Fruit fly (Drosophila melanogaster) whole organism, pupa: ENCODE data around the gene Zn72D.

ENCODE experiments used
- CG10348 ChIP-seq: fragments of 200-800 bp; sonication (Bioruptor generic); IDR thresholded peaks from 2 replicates; pipeline ENCODE4 v1.3.6; 2022; ENCODE audit warnings: missing biosample characterization, missing genetic modification characterization
- CG17806 ChIP-seq: fragments of 200-800 bp; sonication (Bioruptor generic); optimal IDR thresholded peaks from 2 replicates; lab custom pipeline; 2018; ENCODE audit warnings: missing biosample characterization, mild to moderate bottlenecking, missing genetic modification characterization, moderate library complexity
- CG34367 ChIP-seq: fragments of 200-800 bp; sonication (Bioruptor generic); optimal IDR thresholded peaks from 2 replicates; lab custom pipeline; 2018; ENCODE audit warnings: missing biosample characterization, mild to moderate bottlenecking, missing genetic modification characterization
- CG4496 ChIP-seq: fragments of 200-800 bp; sonication (Bioruptor generic); IDR thresholded peaks from 3 replicates; pipeline ENCODE4 v1.3.6; 2022; ENCODE audit warnings: missing biosample characterization, missing genetic modification characterization
- CG8159 ChIP-seq: fragments of 200-800 bp; sonication (Bioruptor generic); optimal IDR thresholded peaks from 3 replicates; lab custom pipeline; 2018; ENCODE audit warnings: missing biosample characterization, mild to moderate bottlenecking, missing genetic modification characterization, moderate library complexity
- CG8301 ChIP-seq: fragments of 200-800 bp; sonication (Bioruptor generic); optimal IDR thresholded peaks from 2 replicates; lab custom pipeline; 2018; ENCODE audit warnings: missing biosample characterization, mild to moderate bottlenecking, missing genetic modification characterization
- D1 ChIP-seq: fragments of 200-800 bp; sonication (Bioruptor generic); optimal IDR thresholded peaks from 2 replicates; lab custom pipeline; 2018; ENCODE audit warnings: missing biosample characterization, mild to moderate bottlenecking, missing genetic modification characterization, moderate library complexity
- EcR ChIP-seq: fragments of 200-800 bp; sonication (Bioruptor generic); optimal IDR thresholded peaks from 3 replicates; lab custom pipeline; 2019; ENCODE audit warnings: missing biosample characterization, missing genetic modification characterization, mild to moderate bottlenecking, moderate library complexity, missing genetic modification reagents
- Pif1A ChIP-seq: fragments of 200-800 bp; sonication (Bioruptor generic); optimal IDR thresholded peaks from 3 replicates; lab custom pipeline; 2016; ENCODE audit warnings: missing biosample characterization, missing genetic modification characterization
- Snoo ChIP-seq: fragments of 200-800 bp; sonication (Bioruptor generic); optimal IDR thresholded peaks from 3 replicates; lab custom pipeline; 2017; ENCODE audit warnings: missing biosample characterization, mild to moderate bottlenecking, missing genetic modification characterization, inconsistent platforms
- fd96Ca ChIP-seq: fragments of 200-800 bp; sonication (Bioruptor generic); IDR thresholded peaks from 3 replicates; pipeline ENCODE4 v1.3.6; 2022; ENCODE audit warnings: missing biosample characterization, missing genetic modification characterization

DNA sequence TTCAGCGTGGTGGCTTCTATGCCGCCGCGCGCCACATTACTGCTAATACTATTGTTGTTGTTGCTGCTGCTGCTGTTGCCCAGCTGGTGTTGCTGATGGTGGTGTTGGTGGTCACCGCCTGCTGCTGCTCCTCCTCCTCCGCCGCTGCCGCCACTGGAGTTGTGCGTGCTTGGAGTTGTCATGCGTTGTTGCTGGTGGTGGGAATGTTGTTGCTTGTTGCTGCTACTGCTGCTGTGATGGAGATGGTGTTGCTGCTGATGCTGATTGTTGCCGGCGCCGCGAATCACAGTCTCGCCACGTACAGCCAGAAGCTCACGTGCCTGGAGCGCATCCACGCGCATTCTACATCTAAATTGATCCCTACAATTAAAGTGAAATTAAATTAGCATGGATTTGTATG is 29.1 kb upstream of the Zn72D start:
- no peak for TF ChIP-seq CG4496 (GFP tag; lab: Robert Waterston, UW)
- no peak for TF ChIP-seq Snoo (tag; lab: Kevin White, UChicago)
- no peak for TF ChIP-seq Pif1A (GFP tag; lab: Kevin White, UChicago)
- TF ChIP-seq D1 = no peak
- TF ChIP-seq CG17806 (tag; lab: Kevin White, UChicago) = no peak
- no peak for TF ChIP-seq EcR (GFP tag; lab: Kevin White, UChicago)
- TF ChIP-seq CG10348 = no peak
- no peak for TF ChIP-seq CG8159 (tag; lab: Kevin White, UChicago)
- no peak for TF ChIP-seq CG8301 (tag; lab: Kevin White, UChicago)
- no peak for TF ChIP-seq CG34367
- no peak for TF ChIP-seq fd96Ca (GFP tag; lab: Robert Waterston, UW)
